Worm (Caenorhabditis elegans): ENCODE data around the gene lron-15.

DNA sequence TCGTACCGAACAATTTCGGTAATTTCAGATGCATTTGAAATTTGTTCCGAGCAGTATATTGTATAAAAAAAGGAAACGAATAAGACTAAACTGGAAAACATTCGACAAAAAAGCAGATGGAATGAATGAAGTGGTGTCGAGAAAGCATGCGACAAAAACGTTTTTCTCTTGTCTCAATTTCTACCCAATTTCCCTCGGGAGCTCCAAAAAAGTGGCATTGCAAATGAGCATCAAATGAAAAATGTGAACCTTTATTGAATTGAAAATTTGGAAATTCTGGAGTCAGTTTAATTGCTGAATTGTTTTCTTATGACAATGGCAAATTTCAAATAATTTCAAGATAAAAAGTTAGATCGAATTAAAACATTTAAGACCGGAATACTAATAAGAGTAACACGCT is 44.5 kb downstream of the lron-15 start, which contains the start of gene R05G9.5:
- TF ChIP-seq nfya-2 (GFP tag; IDR thresholded peaks at IDR 0.05) (no peak), ama-1 (optimal IDR thresholded peaks at IDR 0.05) (no peak), ama-1 (GFP tag; optimal IDR thresholded peaks at IDR 0.05) (no peak)
